Worm (Caenorhabditis elegans): ENCODE data around the gene dgk-3.

Gene dgk-3

DNA sequence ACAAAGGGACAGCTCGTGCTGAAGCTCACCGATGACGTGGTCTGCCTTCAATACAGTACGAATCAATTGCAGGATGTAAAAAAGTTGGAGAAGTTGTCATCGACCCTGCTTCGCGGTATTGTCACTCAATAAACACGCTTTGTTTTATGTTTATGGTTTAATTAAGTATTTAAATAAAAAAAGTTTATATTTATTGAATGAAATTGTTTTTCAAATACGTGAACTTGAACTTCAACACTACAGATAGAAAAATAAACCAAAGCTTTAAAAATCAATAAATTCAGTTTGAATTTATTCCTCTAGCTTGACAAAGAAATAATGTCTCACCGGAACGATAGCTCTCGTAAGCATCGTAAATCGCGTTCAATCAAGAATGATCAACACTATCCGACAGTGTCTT lies 17.1 kb upstream of the dgk-3 start, which contains the start of gene ZK512.8:
ZK512.8 (plus strand) TSS at position 301 of the 400 bp plus-strand sequence.
- no peak for TF ChIP-seq zip-11 (GFP tag; IDR thresholded peaks at IDR 0.05)
- no peak for TF ChIP-seq nhr-77 (tag; optimal IDR thresholded peaks at IDR 0.05)
- no peak for TF ChIP-seq lim-7 (GFP tag; IDR thresholded peaks at IDR 0.05)
- no peak for TF ChIP-seq spr-1 (tag; optimal IDR thresholded peaks at IDR 0.05)
- TF ChIP-seq lin-13 (GFP tag; optimal IDR thresholded peaks at IDR 0.05), result no peak
- TF ChIP-seq daf-16 (GFP tag; optimal IDR thresholded peaks at IDR 0.05), result no peak
- no peak for TF ChIP-seq daf-16 (tag; optimal IDR thresholded peaks at IDR 0.05)
- TF ChIP-seq ztf-11 (tag; optimal IDR thresholded peaks at IDR 0.05), result no peak
- TF ChIP-seq daf-19 (GFP tag; conservative IDR thresholded peaks at IDR 0.05), result no peak
- TF ChIP-seq lin-15B (tag; optimal IDR thresholded peaks at IDR 0.05), result no peak
- no peak for TF ChIP-seq pha-4 (GFP tag; IDR thresholded peaks at IDR 0.05)
- TF ChIP-seq pha-4 (tag; optimal IDR thresholded peaks at IDR 0.05), result no peak
- TF ChIP-seq snpc-1.2 (GFP tag; IDR thresholded peaks at IDR 0.05), result no peak
- no peak for TF ChIP-seq jun-1 (tag; optimal IDR thresholded peaks at IDR 0.05)
- TF ChIP-seq saeg-2 (GFP tag; IDR thresholded peaks at IDR 0.05), result no peak
- TF ChIP-seq ZK337.2 (GFP tag; IDR thresholded peaks at IDR 0.05), result no peak
- no peak for TF ChIP-seq hmg-1.1 (GFP tag; IDR thresholded peaks at IDR 0.05)
- no peak for TF ChIP-seq mxl-2 (GFP tag; conservative IDR thresholded peaks at IDR 0.05)
- no peak for TF ChIP-seq ceh-28 (tag; optimal IDR thresholded peaks at IDR 0.05)

DNA sequence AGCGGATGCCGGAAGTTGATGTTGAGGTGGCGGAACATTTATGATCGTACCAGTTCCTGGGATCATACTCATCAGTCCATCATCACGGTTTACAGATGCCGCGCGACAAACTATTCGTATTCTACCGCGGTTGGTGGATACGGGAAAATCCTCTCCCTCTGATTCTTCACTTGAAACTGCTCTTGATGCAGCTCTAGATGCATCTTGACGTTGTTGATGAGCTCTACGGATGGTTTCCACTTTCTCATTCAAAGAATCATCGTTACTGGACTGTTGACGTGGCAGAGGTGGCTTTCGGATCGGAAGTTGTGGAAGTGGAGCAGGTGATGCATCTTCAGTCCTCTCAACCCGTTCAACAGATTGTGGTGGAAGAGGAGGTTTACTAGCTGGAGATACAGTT lies 13.7 kb upstream of the dgk-3 start:
- no peak for TF ChIP-seq zip-2 (tag; optimal IDR thresholded peaks at IDR 0.05)
- TF ChIP-seq F49E8.2 (tag; optimal IDR thresholded peaks at IDR 0.05; ENCODE audit: borderline replicate concordance), result no peak
- TF ChIP-seq fos-1 (tag; optimal IDR thresholded peaks at IDR 0.05), result no peak
- TF ChIP-seq aha-1 (tag), result peak; percentile 90
- TF ChIP-seq mes-2 (tag; optimal IDR thresholded peaks at IDR 0.05; ENCODE audit: poor library complexity, severe bottlenecking), result no peak
- no peak for TF ChIP-seq lim-7 (GFP tag; IDR thresholded peaks at IDR 0.05)
- no peak for TF ChIP-seq lin-39 (tag; optimal IDR thresholded peaks at IDR 0.05)
- TF ChIP-seq ces-1 (GFP tag; optimal IDR thresholded peaks at IDR 0.05), result no peak

DNA sequence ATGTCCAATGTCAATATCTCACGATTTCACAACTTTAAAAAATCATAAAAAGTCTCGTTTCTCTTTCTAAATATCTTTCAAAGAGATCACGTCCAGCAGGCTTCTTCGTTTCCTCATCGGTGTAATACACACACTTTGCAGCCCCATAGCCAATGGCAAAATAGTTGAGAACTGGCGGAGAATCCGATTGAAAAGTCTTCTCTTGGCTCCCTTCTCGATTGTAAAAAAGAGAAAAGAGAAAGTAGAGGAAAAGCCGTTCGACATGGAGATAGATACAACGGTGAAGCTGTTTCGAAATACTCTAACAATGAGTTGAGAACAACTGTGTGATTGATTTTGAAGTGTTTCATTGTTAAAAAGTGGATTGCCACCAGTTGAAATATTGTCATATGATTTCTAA lies 11.1 kb upstream of the dgk-3 start:
- TF ChIP-seq lin-38 (GFP tag; IDR thresholded peaks at IDR 0.05), result no peak
- TF ChIP-seq aha-1 (tag), result peak; percentile 19

DNA sequence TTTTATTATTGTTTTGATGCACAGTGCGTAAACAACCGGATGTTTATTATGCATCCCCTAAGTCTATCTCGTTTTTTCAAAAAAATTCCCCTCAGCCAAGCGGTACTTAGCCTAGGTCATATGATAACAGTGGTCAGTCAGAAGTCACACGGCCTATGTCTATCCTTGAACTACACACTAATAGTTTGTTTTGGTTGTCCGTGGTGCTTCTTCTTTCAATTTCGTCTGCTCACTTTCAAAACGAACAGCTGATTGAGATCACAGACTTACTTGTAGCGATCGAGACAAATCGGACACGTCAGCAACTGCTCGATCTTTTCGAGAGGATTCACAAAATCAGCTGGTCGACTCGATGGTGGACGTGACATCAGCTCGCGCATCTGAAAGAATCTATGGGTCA lies 9.9 kb upstream of the dgk-3 start:
- no peak for TF ChIP-seq nhr-48 (tag; optimal IDR thresholded peaks at IDR 0.05)
- TF ChIP-seq attf-4 (tag; optimal IDR thresholded peaks at IDR 0.05), result no peak
- no peak for TF ChIP-seq hif-1 (tag; optimal IDR thresholded peaks at IDR 0.05)
- no peak for TF ChIP-seq dpl-1 (GFP tag; optimal IDR thresholded peaks at IDR 0.05)
- TF ChIP-seq lim-7 (GFP tag; IDR thresholded peaks at IDR 0.05), result no peak
- TF ChIP-seq hmg-1.1 (GFP tag; IDR thresholded peaks at IDR 0.05), result no peak
- TF ChIP-seq daf-16 (GFP tag; optimal IDR thresholded peaks at IDR 0.05), result peak in 1 of 2 experiments; percentile 9
- TF ChIP-seq daf-16 (tag; optimal IDR thresholded peaks at IDR 0.05), result no peak
- peak; percentile 17 for TF ChIP-seq nhr-11 (tag; optimal IDR thresholded peaks at IDR 0.05)
- no peak for TF ChIP-seq F10B5.3 (tag; optimal IDR thresholded peaks at IDR 0.05)
- TF ChIP-seq tag-97 (GFP tag; IDR thresholded peaks at IDR 0.05), result no peak
- no peak for TF ChIP-seq ceh-44 (GFP tag; IDR thresholded peaks at IDR 0.05)
- no peak for TF ChIP-seq T26A8.4 (GFP tag; IDR thresholded peaks at IDR 0.05)
- TF ChIP-seq zfp-3 (GFP tag; conservative IDR thresholded peaks at IDR 0.05), result no peak
- TF ChIP-seq lin-15B (tag; optimal IDR thresholded peaks at IDR 0.05), result no peak
- TF ChIP-seq lir-3 (tag; optimal IDR thresholded peaks at IDR 0.05), result no peak
- TF ChIP-seq nhr-10 (tag; optimal IDR thresholded peaks at IDR 0.05), result no peak
- no peak for TF ChIP-seq nhr-42 (GFP tag; IDR thresholded peaks at IDR 0.05)
- no peak for TF ChIP-seq arid-1 (GFP tag; conservative IDR thresholded peaks at IDR 0.05)
- TF ChIP-seq unc-130 (GFP tag; optimal IDR thresholded peaks at IDR 0.05), result no peak
- peak; percentile 27 for TF ChIP-seq hlh-30 (tag; optimal IDR thresholded peaks at IDR 0.05; ENCODE audit: insufficient read depth)
- no peak for TF ChIP-seq nhr-76 (tag; optimal IDR thresholded peaks at IDR 0.05)
- TF ChIP-seq ceh-82 (tag; optimal IDR thresholded peaks at IDR 0.05), result no peak
- TF ChIP-seq hlh-11 (tag; optimal IDR thresholded peaks at IDR 0.05), result no peak
- TF ChIP-seq aha-1 (tag), result no peak

All from whole organism, L4 larva.